Worm (Caenorhabditis elegans) whole organism, L4 larva: Measurements from ENCODE around the gene F28H6.6.

Experiments used
- ZK546.5 ChIP-seq, 2 experiments: sonication (generic microtip); optimal IDR thresholded peaks; 2 replicates each; lab custom pipeline; 2017; ENCODE audit warnings: missing biosample characterization in 2 of 2, missing genetic modification characterization in 2 of 2
- fos-1 ChIP-seq: fragments of 150-350 bp; optimal IDR thresholded peaks from 2 replicates; lab custom pipeline; 2014; ENCODE audit warnings: missing biosample characterization, missing genetic modification characterization
- jun-1 ChIP-seq: fragments of 150-350 bp; optimal IDR thresholded peaks from 2 replicates; lab custom pipeline; 2014; ENCODE audit warnings: missing biosample characterization, missing genetic modification reagents, missing genetic modification characterization
- madf-5 ChIP-seq, 2 experiments: fragments of 200-800 bp; sonication (Bioruptor generic); IDR thresholded peaks; 2 replicates each; pipeline ENCODE4 v1.3.6; 2022; ENCODE audit warnings: missing compliant biosample characterization in 2 of 2, missing genetic modification characterization in 2 of 2
- mdl-1 ChIP-seq, 2 experiments: fragments of 150-350 bp in 1 of 2; sonication (generic microtip) in 1 of 2; optimal IDR thresholded peaks; 2 replicates each; lab custom pipeline; 2014 to 2017; ENCODE audit warnings: missing biosample characterization in 2 of 2, missing genetic modification characterization in 2 of 2
- nhr-41 ChIP-seq: fragments of 200-800 bp; sonication (Bioruptor generic); IDR thresholded peaks from 2 replicates; pipeline ENCODE4 v1.3.6; 2022; ENCODE audit warnings: missing genetic modification reagents, missing genetic modification characterization, missing compliant biosample characterization
- pha-4 ChIP-seq, 2 experiments: fragments of 150-350 bp in 1 of 2; fragments of 200-800 bp in 1 of 2; sonication (Bioruptor generic) in 1 of 2; IDR thresholded peaks in 1 of 2; optimal IDR thresholded peaks in 1 of 2; 2 replicates each; pipeline versions ENCODE4 v1.3.6 to Lab custom; 2014 to 2022; ENCODE audit warnings: missing genetic modification characterization in 2 of 2, missing genetic modification reagents in 2 of 2, missing biosample characterization in 1 of 2, missing compliant biosample characterization in 1 of 2
- unc-130 ChIP-seq: sonication (generic microtip); optimal IDR thresholded peaks from 2 replicates; lab custom pipeline; 2016; ENCODE audit warnings: missing genetic modification reagents, missing genetic modification characterization, missing compliant biosample characterization
- unc-39 ChIP-seq: sonication (generic microtip); optimal IDR thresholded peaks from 2 replicates; lab custom pipeline; 2017; ENCODE audit warnings: missing biosample characterization, missing genetic modification characterization

- TF ChIP-seq ZK546.5 (tag; optimal IDR thresholded peaks at IDR 0.05; lab: Kevin White, UChicago) = no peak
- TF ChIP-seq fos-1 = no peak
- TF ChIP-seq pha-4 (GFP tag; IDR thresholded peaks at IDR 0.05; lab: Robert Waterston, UW) = no peak
- TF ChIP-seq pha-4 (tag; optimal IDR thresholded peaks at IDR 0.05; lab: Kevin White, UChicago) = no peak
- no peak for TF ChIP-seq jun-1 (tag; lab: Kevin White, UChicago)
- TF ChIP-seq unc-130 = no peak
- no peak for TF ChIP-seq nhr-41 (GFP tag; lab: Robert Waterston, UW)
- no peak for TF ChIP-seq mdl-1 (tag; optimal IDR thresholded peaks at IDR 0.05; lab: Kevin White, UChicago)
- TF ChIP-seq madf-5 (GFP tag; IDR thresholded peaks at IDR 0.05; lab: Robert Waterston, UW) = no peak
- TF ChIP-seq unc-39 (tag; lab: Kevin White, UChicago) = no peak
Measured at ce11 chrX:14125870-14126269, at the start of gene F28H6.6.
